Worm (Caenorhabditis elegans): ENCODE results near the gene acly-1.

acly-1 gene

DNA sequence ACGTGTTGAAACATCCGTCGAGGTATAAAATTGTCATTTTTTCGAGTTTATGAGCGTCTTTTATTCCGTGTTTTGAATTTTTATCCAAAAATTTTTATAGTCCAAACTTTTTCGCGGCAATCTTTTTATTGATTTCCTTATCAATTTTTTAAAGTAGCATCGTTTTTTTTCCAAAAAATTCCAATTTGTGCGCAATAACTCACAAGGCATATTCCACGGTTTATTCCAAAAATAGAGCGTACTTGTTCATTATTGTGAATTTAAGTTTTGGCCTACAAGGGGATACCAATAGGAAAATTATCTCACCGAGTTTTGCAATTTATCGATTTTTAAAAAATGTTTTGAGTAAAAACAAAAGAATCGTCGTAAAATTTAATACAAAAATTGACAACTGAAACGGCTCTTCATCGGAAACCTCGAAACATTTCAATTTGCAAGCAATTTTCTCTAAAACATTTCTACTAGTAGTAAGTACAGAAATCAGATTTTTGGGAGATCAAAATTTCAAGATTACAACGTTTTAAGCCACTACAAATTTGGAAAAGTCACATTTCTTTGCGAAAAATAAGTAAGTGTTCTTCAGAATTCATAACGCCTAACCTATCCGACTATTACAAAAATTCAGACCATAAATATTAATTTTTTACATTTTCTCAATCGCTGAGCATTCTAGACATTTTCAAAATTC is 35.6 kb upstream of the acly-1 start:
- TF ChIP-seq sox-4 (tag; optimal IDR thresholded peaks at IDR 0.05) = no peak
- TF ChIP-seq gmeb-2 (tag; optimal IDR thresholded peaks at IDR 0.05) = no peak
- TF ChIP-seq Y22D7AL.16 (tag; optimal IDR thresholded peaks at IDR 0.05) = peak; percentile 3
- TF ChIP-seq ttx-3 (tag; optimal IDR thresholded peaks at IDR 0.05) = no peak

ce11 chrX:1445696-1446095 is 33.6 kb upstream of the acly-1 start:
- TF ChIP-seq ama-1 (optimal IDR thresholded peaks at IDR 0.05) (peak; percentile 2), fkh-6 (tag; optimal IDR thresholded peaks at IDR 0.05) (no peak)

- TF ChIP-seq lim-6 (tag; optimal IDR thresholded peaks at IDR 0.05) (peak; percentile 29), ets-4 (tag; optimal IDR thresholded peaks at IDR 0.05) (peak; percentile 73), ceh-34 (tag; optimal IDR thresholded peaks at IDR 0.05) (peak; percentile 87), nhr-232 (tag; optimal IDR thresholded peaks at IDR 0.05) (peak; percentile 25), syd-9 (tag; optimal IDR thresholded peaks at IDR 0.05) (peak; percentile 42), unc-42 (tag; optimal IDR thresholded peaks at IDR 0.05) (peak; percentile 76), pat-9 (tag; optimal IDR thresholded peaks at IDR 0.05) (no peak), F13H6.1 (tag; optimal IDR thresholded peaks at IDR 0.05) (peak; percentile 82), hlh-30 (tag; optimal IDR thresholded peaks at IDR 0.05; ENCODE audit: insufficient read depth) (peak; percentile 98), C08G9.2 (tag; optimal IDR thresholded peaks at IDR 0.05) (peak; percentile 38), mec-3 (tag; optimal IDR thresholded peaks at IDR 0.05; ENCODE audit: borderline replicate concordance) (no peak), pqm-1 (tag; optimal IDR thresholded peaks at IDR 0.05) (peak; percentile 67), pax-1 (tag; optimal IDR thresholded peaks at IDR 0.05) (peak; percentile 53), dve-1 (tag; optimal IDR thresholded peaks at IDR 0.05) (peak; percentile 91), hlh-13 (GFP tag; optimal IDR thresholded peaks at IDR 0.05) (no peak), pros-1 (tag; optimal IDR thresholded peaks at IDR 0.05) (peak; percentile 75), tbx-2 (tag; optimal IDR thresholded peaks at IDR 0.05) (peak; percentile 79), sox-4 (tag; optimal IDR thresholded peaks at IDR 0.05) (no peak), ama-1 (optimal IDR thresholded peaks at IDR 0.05) (peak; percentile 49), ceh-2 (tag; optimal IDR thresholded peaks at IDR 0.05) (peak; percentile 23), fkh-10 (GFP tag; optimal IDR thresholded peaks at IDR 0.05) (no peak), ceh-48 (tag; optimal IDR thresholded peaks at IDR 0.05) (peak; percentile 83), hlh-6 (tag; optimal IDR thresholded peaks at IDR 0.05) (no peak), eyg-1 (tag; optimal IDR thresholded peaks at IDR 0.05) (no peak), pha-2 (tag; optimal IDR thresholded peaks at IDR 0.05) (peak; percentile 31), dmd-4 (tag; optimal IDR thresholded peaks at IDR 0.05; ENCODE audit: borderline replicate concordance) (peak; percentile 40), K02D7.2 (tag; optimal IDR thresholded peaks at IDR 0.05) (no peak), nhr-11 (tag; optimal IDR thresholded peaks at IDR 0.05) (no peak), rnt-1 (tag; optimal IDR thresholded peaks at IDR 0.05) (peak; percentile 67), ceh-31 (tag; optimal IDR thresholded peaks at IDR 0.05) (peak; percentile 90), K09A11.1 (tag; optimal IDR thresholded peaks at IDR 0.05; ENCODE audit: insufficient read depth) (no peak), ref-2 (tag; optimal IDR thresholded peaks at IDR 0.05) (peak; percentile 86), elt-2 (tag; optimal IDR thresholded peaks at IDR 0.05) (peak; percentile 3), unc-55 (GFP tag; optimal IDR thresholded peaks at IDR 0.05) (peak; percentile 67), sdc-2 (tag; optimal IDR thresholded peaks at IDR 0.05) (peak; percentile 92), hlh-8 (tag; optimal IDR thresholded peaks at IDR 0.05) (peak; percentile 32), unc-86 (tag; optimal IDR thresholded peaks at IDR 0.05) (peak; percentile 25), ceh-30 (tag; optimal IDR thresholded peaks at IDR 0.05) (peak; percentile 54), ceh-9 (tag; optimal IDR thresholded peaks at IDR 0.05) (no peak), ceh-45 (GFP tag; IDR thresholded peaks at IDR 0.05) (no peak), ceh-18 (tag; optimal IDR thresholded peaks at IDR 0.05) (peak; percentile 92), ceh-14 (tag; optimal IDR thresholded peaks at IDR 0.05) (peak; percentile 64), madf-2 (tag; optimal IDR thresholded peaks at IDR 0.05) (peak; percentile 8), nfya-1 (tag; optimal IDR thresholded peaks at IDR 0.05) (peak; percentile 95)
Observed at ce11 chrX:1446593-1447141, 32.7 kb upstream of the acly-1 start, which contains the start of gene zfp-3. zfp-3 (minus strand) TSS chrX:1446643.
